Fruit fly (Drosophila melanogaster): ENCODE data around the gene Tak1.

The Tak1 gene

dm6 chrX:20510540-20510939, 14.2 kb downstream of the Tak1 start, which contains the start of gene RhoGAP19D (continued):
- TF ChIP-seq chn (GFP tag; optimal IDR thresholded peaks at IDR 0.05) = peak; percentile 68
- peak; percentile 48 for TF ChIP-seq CG12391 (tag; optimal IDR thresholded peaks at IDR 0.05)
- no peak for TF ChIP-seq croc (GFP tag; conservative IDR thresholded peaks at IDR 0.05)
- no peak for TF ChIP-seq run (tag; optimal IDR thresholded peaks at IDR 0.05)
- TF ChIP-seq CG2129 (GFP tag; IDR thresholded peaks at IDR 0.05; ENCODE audit: partially characterized antibody) = peak; percentile 78
- no peak for TF ChIP-seq D19B (GFP tag; optimal IDR thresholded peaks at IDR 0.05)
- TF ChIP-seq Dfd (GFP tag; optimal IDR thresholded peaks at IDR 0.05) = no peak
- TF ChIP-seq CG4854 (GFP tag; optimal IDR thresholded peaks at IDR 0.05) = peak; percentile 40
- peak; percentile 8 for TF ChIP-seq fd96Cb (tag; optimal IDR thresholded peaks at IDR 0.05)
- peak; percentile 7 for TF ChIP-seq CG6813 (GFP tag; optimal IDR thresholded peaks at IDR 0.05)
- no peak for TF ChIP-seq CG4328 (GFP tag; optimal IDR thresholded peaks at IDR 0.05)
- no peak for TF ChIP-seq MTF-1 (GFP tag; optimal IDR thresholded peaks at IDR 0.05; ENCODE audit: borderline replicate concordance)
- TF ChIP-seq CG30403 (GFP tag; optimal IDR thresholded peaks at IDR 0.05) = peak; percentile 58
- no peak for TF ChIP-seq CG11560 (tag; IDR thresholded peaks at IDR 0.05)
- no peak for TF ChIP-seq D19A (tag; optimal IDR thresholded peaks at IDR 0.05)
- TF ChIP-seq NC2β (GFP tag; optimal IDR thresholded peaks at IDR 0.05) = peak; percentile 34
- TF ChIP-seq twi (tag; optimal IDR thresholded peaks at IDR 0.05) = peak; percentile 6
- no peak for TF ChIP-seq CG3838 (GFP tag; optimal IDR thresholded peaks at IDR 0.05)
- no peak for TF ChIP-seq HHEX (GFP tag; optimal IDR thresholded peaks at IDR 0.05)
- peak; percentile 92 for TF ChIP-seq Scr (GFP tag; IDR thresholded peaks at IDR 0.05; ENCODE audit: partially characterized antibody)
- TF ChIP-seq fd102C (GFP tag; optimal IDR thresholded peaks at IDR 0.05) = no peak
- TF ChIP-seq Nf-YA (GFP tag; IDR thresholded peaks at IDR 0.05) = no peak
- 0 out of 2 replicates have a peak, but pooled peaks have one; percentile 16 for TF ChIP-seq onecut (GFP tag; IDR thresholded peaks at IDR 0.05)
- no peak for TF ChIP-seq CG1529 (GFP tag; optimal IDR thresholded peaks at IDR 0.05)
- no peak for TF ChIP-seq hth (optimal IDR thresholded peaks at IDR 0.05)
- peak; percentile 76; the same call in 2 of the 3 replicates for TF ChIP-seq ci (GFP tag; IDR thresholded peaks at IDR 0.05)
- TF ChIP-seq Tbp (GFP tag; optimal IDR thresholded peaks at IDR 0.05) = no peak
- TF ChIP-seq HLH3B (GFP tag; IDR thresholded peaks at IDR 0.05) = peak; percentile 32; the same call in 1 of the 2 replicates
- peak; percentile 60 for TF ChIP-seq Hsf (GFP tag; optimal IDR thresholded peaks at IDR 0.05)
- TF ChIP-seq pnt (GFP tag; optimal IDR thresholded peaks at IDR 0.05) = peak; percentile 28
- peak; percentile 11 for TF ChIP-seq CG2678 (tag; optimal IDR thresholded peaks at IDR 0.05)
- TF ChIP-seq CG8765 (GFP tag; IDR thresholded peaks at IDR 0.05) = no peak
- TF ChIP-seq CG12104 (GFP tag; optimal IDR thresholded peaks at IDR 0.05) = no peak
- peak; percentile 28 for TF ChIP-seq CG5245 (GFP tag; optimal IDR thresholded peaks at IDR 0.05)
- TF ChIP-seq CG2712 (tag; optimal IDR thresholded peaks at IDR 0.05) = peak; percentile 19
- TF ChIP-seq fd3F (GFP tag; optimal IDR thresholded peaks at IDR 0.05) = peak; percentile 4
- TF ChIP-seq CG4617 (GFP tag; optimal IDR thresholded peaks at IDR 0.05; ENCODE audit: borderline replicate concordance) = peak; percentile 27
- TF ChIP-seq cwo (GFP tag; optimal IDR thresholded peaks at IDR 0.05) = no peak
- no peak for TF ChIP-seq CG4707 (GFP tag; optimal IDR thresholded peaks at IDR 0.05)
- TF ChIP-seq CG3163 (GFP tag; optimal IDR thresholded peaks at IDR 0.05) = peak; percentile 38
- peak; percentile 96 for TF ChIP-seq CG16813 (GFP tag; IDR thresholded peaks at IDR 0.05; ENCODE audit: partially characterized antibody)
- TF ChIP-seq shn (GFP tag; optimal IDR thresholded peaks at IDR 0.05) = peak; percentile 67
- no peak for TF ChIP-seq CG2875 (GFP tag; optimal IDR thresholded peaks at IDR 0.05)
- TF ChIP-seq Dip2 (GFP tag; IDR thresholded peaks at IDR 0.05) = no peak
- TF ChIP-seq CG4282 (GFP tag; optimal IDR thresholded peaks at IDR 0.05) = peak; percentile 10
- no peak for TF ChIP-seq CG14965 (GFP tag; optimal IDR thresholded peaks at IDR 0.05; ENCODE audit: borderline replicate concordance)
- TF ChIP-seq Vsx1 (GFP tag; optimal IDR thresholded peaks at IDR 0.05) = peak; percentile 12
- TF ChIP-seq nau (GFP tag; optimal IDR thresholded peaks at IDR 0.05) = no peak
- TF ChIP-seq tx (GFP tag; optimal IDR thresholded peaks at IDR 0.05) = peak; percentile 54
- TF ChIP-seq Sry-δ (GFP tag; optimal IDR thresholded peaks at IDR 0.05) = peak; percentile 97
- peak; percentile 58; the same call in 2 of the 3 replicates for TF ChIP-seq zfh1 (GFP tag; IDR thresholded peaks at IDR 0.05)
